Worm (Caenorhabditis elegans) whole organism, L4 larva: ENCODE results near the gene tut-2.
A peak's percentile ranks its signal among the peaks of the same experiment; 100 is the strongest.

Experiments
- F10B5.3 ChIP-seq: sonication (generic microtip); optimal IDR thresholded peaks from 2 replicates; lab custom pipeline; 2016; ENCODE audit warnings: mild to moderate bottlenecking, missing genetic modification characterization, missing compliant biosample characterization
- F26F4.8 ChIP-seq: fragments of 200-800 bp; sonication (Bioruptor generic); conservative IDR thresholded peaks from 2 replicates; pipeline ENCODE4 v1.3.6; 2022; ENCODE audit warnings: missing genetic modification characterization, missing compliant biosample characterization
- F37D6.2 ChIP-seq: sonication (generic microtip); optimal IDR thresholded peaks from 2 replicates; lab custom pipeline; 2016; ENCODE audit warnings: mild to moderate bottlenecking, missing genetic modification characterization, missing compliant biosample characterization
- F49E8.2 ChIP-seq: sonication (generic microtip); optimal IDR thresholded peaks from 2 replicates; lab custom pipeline; 2016; ENCODE audit warnings: missing compliant biosample characterization, mild to moderate bottlenecking, missing genetic modification characterization, borderline replicate concordance
- T26A8.4 ChIP-seq: fragments of 200-800 bp; sonication (Bioruptor generic); IDR thresholded peaks from 2 replicates; pipeline ENCODE4 v1.3.6; 2022; ENCODE audit warnings: missing genetic modification characterization, missing compliant biosample characterization
- Y5F2A.4 ChIP-seq: fragments of 200-800 bp; sonication (Bioruptor generic); optimal IDR thresholded peaks from 2 replicates; lab custom pipeline; 2018; ENCODE audit warnings: mild to moderate bottlenecking, missing genetic modification characterization, missing compliant biosample characterization
- ZK546.5 ChIP-seq, 2 experiments: sonication (generic microtip); optimal IDR thresholded peaks; 2 replicates each; lab custom pipeline; 2017; ENCODE audit warnings: missing biosample characterization in 2 of 2, missing genetic modification characterization in 2 of 2
- aha-1 ChIP-seq: fragments of 150-350 bp; peaks from one replicate; lab custom pipeline; 2014; ENCODE audit warnings: missing biosample characterization, missing genetic modification characterization
- ama-1 ChIP-seq: fragments of 150-350 bp; optimal IDR thresholded peaks from 2 replicates; lab custom pipeline; 2014; ENCODE audit warnings: inconsistent platforms, mixed read lengths
- arid-1 ChIP-seq: fragments of 200-800 bp; sonication (Bioruptor generic); conservative IDR thresholded peaks from 2 replicates; pipeline ENCODE4 v1.3.6; 2022; ENCODE audit warnings: missing genetic modification reagents, missing genetic modification characterization, missing compliant biosample characterization
- attf-4 ChIP-seq: sonication (generic microtip); optimal IDR thresholded peaks from 3 replicates; lab custom pipeline; 2017; ENCODE audit warnings: missing biosample characterization, missing genetic modification characterization
- ceh-20 ChIP-seq: fragments of 200-800 bp; sonication (Bioruptor generic); IDR thresholded peaks from 2 replicates; pipeline ENCODE4 v1.3.6; 2022; ENCODE audit warnings: missing genetic modification reagents, missing genetic modification characterization, missing compliant biosample characterization
- ces-1 ChIP-seq: fragments of 150-350 bp; sonication (generic microtip); optimal IDR thresholded peaks from 4 replicates; lab custom pipeline; 2014; ENCODE audit warnings: missing biosample characterization, missing genetic modification reagents, missing genetic modification characterization
- ctbp-1 ChIP-seq: fragments of 200-800 bp; sonication (Bioruptor generic); IDR thresholded peaks from 2 replicates; pipeline ENCODE4 v1.3.6; 2022; ENCODE audit warnings: missing genetic modification reagents, missing genetic modification characterization, missing compliant biosample characterization
- daf-8 ChIP-seq: fragments of 200-800 bp; sonication (Bioruptor generic); IDR thresholded peaks from 2 replicates; pipeline ENCODE4 v1.3.6; 2022; ENCODE audit warnings: missing genetic modification characterization, missing compliant biosample characterization
- dmd-8 ChIP-seq: fragments of 200-800 bp; sonication (Bioruptor generic); IDR thresholded peaks from 2 replicates; pipeline ENCODE4 v1.3.6; 2022; ENCODE audit warnings: missing genetic modification characterization, missing compliant biosample characterization
- dpl-1 ChIP-seq: fragments of 150-350 bp; optimal IDR thresholded peaks from 2 replicates; lab custom pipeline; 2014; ENCODE audit warnings: missing biosample characterization, missing genetic modification reagents, missing genetic modification characterization
- fkh-10 ChIP-seq: fragments of 150-350 bp; optimal IDR thresholded peaks from 2 replicates; lab custom pipeline; 2014; ENCODE audit warnings: missing biosample characterization, missing genetic modification reagents, missing genetic modification characterization
- hlh-30 ChIP-seq: sonication (generic microtip); optimal IDR thresholded peaks from 2 replicates; lab custom pipeline; 2017; ENCODE audit warnings: antibody characterized with exemption, mild to moderate bottlenecking, missing genetic modification characterization, missing compliant biosample characterization; ENCODE audit not compliant: insufficient read depth
- hmg-1.1 ChIP-seq: fragments of 200-800 bp; sonication (Bioruptor generic); IDR thresholded peaks from 2 replicates; pipeline ENCODE4 v1.3.6; 2022; ENCODE audit warnings: missing genetic modification reagents, missing genetic modification characterization, missing compliant biosample characterization
- lim-7 ChIP-seq: fragments of 200-800 bp; sonication (Bioruptor generic); IDR thresholded peaks from 2 replicates; pipeline ENCODE4 v1.3.6; 2022; ENCODE audit warnings: missing genetic modification characterization, missing compliant biosample characterization
- lin-13 ChIP-seq: fragments of 150-350 bp; optimal IDR thresholded peaks from 2 replicates; lab custom pipeline; 2014; ENCODE audit warnings: missing biosample characterization, missing genetic modification reagents, missing genetic modification characterization
- lin-38 ChIP-seq: fragments of 200-800 bp; sonication (Bioruptor generic); IDR thresholded peaks from 2 replicates; pipeline ENCODE4 v1.3.6; 2022; ENCODE audit warnings: missing genetic modification reagents, missing genetic modification characterization, missing compliant biosample characterization
- lir-3 ChIP-seq: sonication (generic microtip); optimal IDR thresholded peaks from 2 replicates; lab custom pipeline; 2016; ENCODE audit warnings: mild to moderate bottlenecking, missing genetic modification characterization, missing compliant biosample characterization
- lsy-2 ChIP-seq, 2 experiments: fragments of 150-350 bp in 1 of 2; sonication (generic microtip) in 1 of 2; optimal IDR thresholded peaks; 2 replicates each; lab custom pipeline; 2014 to 2017; ENCODE audit warnings: missing biosample characterization in 2 of 2, missing genetic modification characterization in 2 of 2
- madf-9 ChIP-seq: fragments of 200-800 bp; sonication (Bioruptor generic); conservative IDR thresholded peaks from 2 replicates; pipeline ENCODE4 v1.3.6; 2022; ENCODE audit warnings: missing genetic modification reagents, missing genetic modification characterization, missing compliant biosample characterization
- mdl-1 ChIP-seq, 2 experiments: fragments of 150-350 bp in 1 of 2; sonication (generic microtip) in 1 of 2; optimal IDR thresholded peaks; 2 replicates each; lab custom pipeline; 2014 to 2017; ENCODE audit warnings: missing biosample characterization in 2 of 2, missing genetic modification characterization in 2 of 2
- mdt-29 ChIP-seq: fragments of 200-800 bp; sonication (Bioruptor generic); IDR thresholded peaks from 2 replicates; pipeline ENCODE4 v1.3.6; 2022; ENCODE audit warnings: missing genetic modification reagents, missing genetic modification characterization, missing compliant biosample characterization
- nhr-10 ChIP-seq: fragments of 150-350 bp; optimal IDR thresholded peaks from 2 replicates; lab custom pipeline; 2014; ENCODE audit warnings: missing biosample characterization, missing genetic modification characterization
- nhr-11 ChIP-seq: fragments of 150-350 bp; optimal IDR thresholded peaks from 2 replicates; lab custom pipeline; 2014; ENCODE audit warnings: missing biosample characterization, missing genetic modification characterization
- nhr-25 ChIP-seq: sonication (generic microtip); optimal IDR thresholded peaks from 2 replicates; lab custom pipeline; 2017; ENCODE audit warnings: missing genetic modification characterization, mild to moderate bottlenecking, missing compliant biosample characterization, antibody characterized with exemption, moderate library complexity, borderline replicate concordance; ENCODE audit not compliant: insufficient read depth
- nhr-28 ChIP-seq: fragments of 150-350 bp; optimal IDR thresholded peaks from 2 replicates; lab custom pipeline; 2014; ENCODE audit warnings: missing biosample characterization, missing genetic modification characterization
- nhr-41 ChIP-seq: fragments of 200-800 bp; sonication (Bioruptor generic); IDR thresholded peaks from 2 replicates; pipeline ENCODE4 v1.3.6; 2022; ENCODE audit warnings: missing genetic modification reagents, missing genetic modification characterization, missing compliant biosample characterization
- nhr-42 ChIP-seq: fragments of 200-800 bp; sonication (Bioruptor generic); IDR thresholded peaks from 2 replicates; pipeline ENCODE4 v1.3.6; 2022; ENCODE audit warnings: missing genetic modification characterization, missing compliant biosample characterization
- nhr-77 ChIP-seq: fragments of 150-350 bp; optimal IDR thresholded peaks from 2 replicates; lab custom pipeline; 2014; ENCODE audit warnings: missing biosample characterization, missing genetic modification characterization
- rbr-2 ChIP-seq: sonication (generic microtip); optimal IDR thresholded peaks from 2 replicates; lab custom pipeline; 2016; ENCODE audit warnings: missing genotype, missing genetic modification characterization, missing compliant biosample characterization
- set-16 ChIP-seq: fragments of 200-800 bp; sonication (Bioruptor generic); IDR thresholded peaks from 2 replicates; pipeline ENCODE4 v1.3.6; 2022; ENCODE audit warnings: missing genetic modification reagents, missing genetic modification characterization, missing compliant biosample characterization
- spr-3 ChIP-seq: fragments of 200-800 bp; sonication (Bioruptor generic); optimal IDR thresholded peaks from 2 replicates; lab custom pipeline; 2018; ENCODE audit warnings: mild to moderate bottlenecking, missing genetic modification characterization, missing compliant biosample characterization
- tra-1 ChIP-seq: fragments of 200-800 bp; sonication (Bioruptor generic); IDR thresholded peaks from 2 replicates; pipeline ENCODE4 v1.3.6; 2022; ENCODE audit warnings: missing genetic modification reagents, missing genetic modification characterization, missing compliant biosample characterization
- unc-39 ChIP-seq: sonication (generic microtip); optimal IDR thresholded peaks from 2 replicates; lab custom pipeline; 2017; ENCODE audit warnings: missing biosample characterization, missing genetic modification characterization
- unc-62 ChIP-seq, 3 experiments: fragments of 150-350 bp in 1 of 3; sonication (generic microtip); optimal IDR thresholded peaks in 2 of 3; peaks in 1 of 3; 1 replicate in 1 of 3; 2 replicates in 2 of 3; lab custom pipeline; 2014 to 2017; ENCODE audit warnings: missing biosample characterization in 3 of 3, missing genetic modification characterization in 3 of 3, missing genetic modification reagents in 3 of 3, missing genotype in 1 of 3
- zag-1 ChIP-seq: fragments of 150-350 bp; optimal IDR thresholded peaks from 2 replicates; lab custom pipeline; 2014; ENCODE audit warnings: missing biosample characterization, missing genetic modification characterization
- zfp-3 ChIP-seq: fragments of 200-800 bp; sonication (Bioruptor generic); conservative IDR thresholded peaks from 2 replicates; pipeline ENCODE4 v1.3.6; 2022; ENCODE audit warnings: missing genetic modification reagents, missing genetic modification characterization, missing compliant biosample characterization
- zip-2 ChIP-seq: fragments of 150-350 bp; optimal IDR thresholded peaks from 2 replicates; lab custom pipeline; 2014; ENCODE audit warnings: missing biosample characterization, missing genetic modification characterization

tut-2 gene

DNA sequence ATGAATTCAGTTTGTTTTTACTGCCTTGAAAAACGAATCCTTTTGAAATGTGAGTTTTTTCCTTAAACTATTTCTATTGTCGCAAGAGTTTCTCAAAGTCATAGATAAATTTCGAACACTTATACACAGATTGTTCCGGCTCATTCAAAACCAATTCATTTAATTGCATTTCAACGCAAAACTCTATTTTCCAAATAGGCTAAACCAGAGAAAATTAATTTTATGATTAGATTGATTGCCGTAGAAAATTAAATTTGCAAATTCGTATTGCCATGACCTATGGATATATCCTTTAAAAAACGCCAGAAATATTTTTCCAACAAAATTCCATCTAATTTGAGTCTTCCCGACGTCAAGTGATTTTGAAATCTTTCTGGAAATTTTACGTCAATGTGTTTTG is 17.9 kb downstream of the tut-2 start:
- no peak for TF ChIP-seq nhr-25
- no peak for TF ChIP-seq spr-3
- no peak for TF ChIP-seq nhr-42
- TF ChIP-seq lsy-2 (tag; optimal IDR thresholded peaks at IDR 0.05; lab: Kevin White, UChicago), result no peak
- no peak for TF ChIP-seq lir-3 (tag; lab: Kevin White, UChicago)
- TF ChIP-seq arid-1 (GFP tag; lab: Robert Waterston, UW), result no peak
- TF ChIP-seq nhr-41 (GFP tag; lab: Robert Waterston, UW), result no peak
- no peak for TF ChIP-seq daf-8 (GFP tag; lab: Robert Waterston, UW)
- TF ChIP-seq dmd-8 (GFP tag; lab: Robert Waterston, UW), result no peak
- TF ChIP-seq unc-39 (tag; lab: Kevin White, UChicago), result no peak
- TF ChIP-seq zip-2, result no peak
- no peak for TF ChIP-seq F26F4.8
- TF ChIP-seq tra-1 (GFP tag; lab: Robert Waterston, UW), result no peak
- TF ChIP-seq ZK546.5 (tag; optimal IDR thresholded peaks at IDR 0.05; lab: Kevin White, UChicago), result no peak
- TF ChIP-seq, all 104 proteins: peak for 0

- TF ChIP-seq lin-13 (GFP tag; lab: Kevin White, UChicago) (no peak), spr-3 (no peak), lsy-2 (tag; optimal IDR thresholded peaks at IDR 0.05; lab: Kevin White, UChicago) (peak in 1 of 2 experiments; percentile 21), mdl-1 (tag; optimal IDR thresholded peaks at IDR 0.05; lab: Kevin White, UChicago) (peak in 1 of 2 experiments; percentile 27), ama-1 (no peak), dpl-1 (GFP tag; lab: Kevin White, UChicago) (no peak), T26A8.4 (GFP tag; lab: Robert Waterston, UW) (no peak), set-16 (GFP tag; lab: Robert Waterston, UW) (no peak), dmd-8 (GFP tag; lab: Robert Waterston, UW) (no peak), lin-38 (GFP tag; lab: Robert Waterston, UW) (no peak), mdt-29 (GFP tag; lab: Robert Waterston, UW) (no peak), attf-4 (tag; lab: Kevin White, UChicago) (no peak), hmg-1.1 (GFP tag; lab: Robert Waterston, UW) (peak; percentile 67), nhr-11 (peak; percentile 18), F49E8.2 (tag; lab: Kevin White, UChicago) (no peak), nhr-77 (tag; lab: Kevin White, UChicago) (no peak), F10B5.3 (tag; lab: Kevin White, UChicago) (no peak), ces-1 (GFP tag; lab: Kevin White, UChicago) (no peak), ceh-20 (GFP tag; lab: Robert Waterston, UW) (no peak), zfp-3 (GFP tag; lab: Robert Waterston, UW) (no peak), nhr-28 (no peak), rbr-2 (tag; lab: Kevin White, UChicago) (peak; percentile 46), ctbp-1 (GFP tag; lab: Robert Waterston, UW) (0 out of 2 replicates have a peak, but pooled peaks have one; percentile 22), hlh-30 (tag; lab: Kevin White, UChicago) (peak; percentile 12), nhr-10 (no peak), zag-1 (no peak), fkh-10 (GFP tag; lab: Kevin White, UChicago) (peak; percentile 46), madf-9 (no peak), lim-7 (GFP tag; lab: Robert Waterston, UW) (no peak), F37D6.2 (tag; lab: Kevin White, UChicago) (no peak), Y5F2A.4 (GFP tag; lab: Kevin White, UChicago) (no peak), aha-1 (tag; lab: Kevin White, UChicago) (no peak), unc-62 (GFP tag; optimal IDR thresholded peaks at IDR 0.05 in 1 of 2; lab: Kevin White, UChicago) (peak in 1 of 2 experiments; percentile 83), unc-62 (tag; optimal IDR thresholded peaks at IDR 0.05; lab: Kevin White, UChicago) (no peak)
Observed at ce11 chrV:10677459-10677858, 19.4 kb downstream of the tut-2 start.
